Fruit fly (Drosophila melanogaster) whole organism, embryonic: ENCODE results near the gene Glyat.

Experiments used
- ATbp ChIP-seq: fragments of 200-800 bp; sonication (Bioruptor generic); optimal IDR thresholded peaks from 2 replicates; lab custom pipeline; 2017; ENCODE audit warnings: missing biosample characterization, mild to moderate bottlenecking, missing genetic modification characterization, missing genetic modification reagents
- BEAF-32 ChIP-seq: fragments of 200-800 bp; sonication (Bioruptor generic); optimal IDR thresholded peaks from 3 replicates; lab custom pipeline; 2017; ENCODE audit warnings: missing biosample characterization, missing genetic modification characterization, mild to moderate bottlenecking, moderate library complexity, missing genetic modification reagents
- CG10366 ChIP-seq: fragments of 200-800 bp; sonication (Bioruptor generic); IDR thresholded peaks from 2 replicates; pipeline ENCODE4 v1.3.6; 2022; ENCODE audit warnings: missing biosample characterization, missing genetic modification characterization
- CG10431 ChIP-seq: fragments of 200-800 bp; sonication (Bioruptor generic); optimal IDR thresholded peaks from 3 replicates; lab custom pipeline; 2018; ENCODE audit warnings: missing biosample characterization, mild to moderate bottlenecking, missing genetic modification characterization
- CG11723 ChIP-seq: fragments of 200-800 bp; sonication (Bioruptor generic); optimal IDR thresholded peaks from 2 replicates; lab custom pipeline; 2017; ENCODE audit warnings: missing biosample characterization, mild to moderate bottlenecking, missing genetic modification characterization
- CG12942 ChIP-seq: fragments of 200-800 bp; sonication (Bioruptor generic); optimal IDR thresholded peaks from 3 replicates; lab custom pipeline; 2016; ENCODE audit warnings: missing biosample characterization, missing genetic modification characterization
- CG16813 ChIP-seq: fragments of 200-800 bp; sonication (Bioruptor generic); IDR thresholded peaks from 3 replicates; pipeline ENCODE4 v1.3.6; 2022; ENCODE audit warnings: missing biosample characterization, missing genetic modification characterization; ENCODE audit not compliant: partially characterized antibody
- CG17186 ChIP-seq: fragments of 200-800 bp; sonication (Bioruptor generic); optimal IDR thresholded peaks from 3 replicates; lab custom pipeline; 2017; ENCODE audit warnings: missing biosample characterization, missing genetic modification reagents, missing genetic modification characterization
- CG30431 ChIP-seq: fragments of 200-800 bp; sonication (Bioruptor generic); optimal IDR thresholded peaks from 2 replicates; lab custom pipeline; 2017; ENCODE audit warnings: missing biosample characterization, missing genetic modification characterization
- CG4282 ChIP-seq: fragments of 200-800 bp; sonication (Bioruptor generic); optimal IDR thresholded peaks from 2 replicates; lab custom pipeline; 2016; ENCODE audit warnings: missing biosample characterization, missing genetic modification characterization
- CG4328 ChIP-seq: fragments of 200-800 bp; sonication (Bioruptor generic); optimal IDR thresholded peaks from 3 replicates; lab custom pipeline; 2017; ENCODE audit warnings: missing biosample characterization, missing genetic modification reagents, missing genetic modification characterization
- CG5180 ChIP-seq: fragments of 200-800 bp; sonication (Bioruptor generic); optimal IDR thresholded peaks from 3 replicates; lab custom pipeline; 2017; ENCODE audit warnings: missing biosample characterization, missing genetic modification characterization, mild to moderate bottlenecking, moderate library complexity, missing genetic modification reagents
- CG6272 ChIP-seq: fragments of 200-800 bp; sonication (Bioruptor generic); IDR thresholded peaks from 2 replicates; pipeline ENCODE4 v1.3.6; 2022; ENCODE audit warnings: missing biosample characterization, missing genetic modification characterization
- Dip2 ChIP-seq: fragments of 200-800 bp; sonication (Bioruptor generic); IDR thresholded peaks from 2 replicates; pipeline ENCODE4 v1.3.6; 2022; ENCODE audit warnings: missing biosample characterization, missing genetic modification characterization
- Dref ChIP-seq: fragments of 200-800 bp; sonication (Bioruptor generic); IDR thresholded peaks from 2 replicates; pipeline ENCODE4 v1.3.6; 2022; ENCODE audit warnings: missing biosample characterization, missing genetic modification characterization
- Fer1 ChIP-seq: fragments of 200-800 bp; sonication (Bioruptor generic); optimal IDR thresholded peaks from 2 replicates; lab custom pipeline; 2017; ENCODE audit warnings: missing biosample characterization, mild to moderate bottlenecking, missing genetic modification characterization
- HmgZ ChIP-seq: fragments of 200-800 bp; sonication (Bioruptor generic); optimal IDR thresholded peaks from 2 replicates; lab custom pipeline; 2018; ENCODE audit warnings: missing biosample characterization, mild to moderate bottlenecking, missing genetic modification characterization
- Hr78 ChIP-seq, 2 experiments: fragments of 200-800 bp in 1 of 2; fragments of >200 bp in 1 of 2; sonication (Bioruptor generic) in 1 of 2; optimal IDR thresholded peaks; 2 replicates each; lab custom pipeline; 2017 to 2019; ENCODE audit warnings: missing biosample characterization in 2 of 2, missing genetic modification characterization in 2 of 2, mild to moderate bottlenecking in 1 of 2, moderate library complexity in 1 of 2
- Myb ChIP-seq: fragments of 200-800 bp; sonication (Bioruptor generic); optimal IDR thresholded peaks from 2 replicates; lab custom pipeline; 2016; ENCODE audit warnings: missing biosample characterization, missing genetic modification characterization
- Nf-YA ChIP-seq: fragments of 200-800 bp; sonication (Bioruptor generic); IDR thresholded peaks from 2 replicates; pipeline ENCODE4 v1.3.6; 2022; ENCODE audit warnings: missing biosample characterization, missing genetic modification characterization
- Optix ChIP-seq: fragments of 200-800 bp; sonication (Bioruptor generic); IDR thresholded peaks from 3 replicates; pipeline ENCODE4 v1.3.6; 2022; ENCODE audit warnings: missing biosample characterization, missing genetic modification characterization
- Pdp1 ChIP-seq, 2 experiments: fragments of 200-800 bp; sonication (Bioruptor generic); optimal IDR thresholded peaks; 3 replicates each; lab custom pipeline; 2016; ENCODE audit warnings: missing biosample characterization in 2 of 2, missing genetic modification characterization in 2 of 2, mild to moderate bottlenecking in 1 of 2, moderate library complexity in 1 of 2
- bigmax ChIP-seq: fragments of 200-800 bp; sonication (Bioruptor generic); optimal IDR thresholded peaks from 2 replicates; lab custom pipeline; 2018; ENCODE audit warnings: missing biosample characterization, mild to moderate bottlenecking, missing genetic modification characterization
- cad ChIP-seq: fragments of >200 bp; optimal IDR thresholded peaks from 2 replicates; lab custom pipeline; 2017; ENCODE audit warnings: missing biosample characterization, missing genetic modification characterization
- dimm ChIP-seq: fragments of 200-800 bp; sonication (Bioruptor generic); IDR thresholded peaks from 2 replicates; pipeline ENCODE4 v1.3.6; 2022; ENCODE audit warnings: missing biosample characterization, missing genetic modification characterization
- disco-r ChIP-seq: fragments of 200-800 bp; sonication (Bioruptor generic); optimal IDR thresholded peaks from 2 replicates; lab custom pipeline; 2016; ENCODE audit warnings: missing biosample characterization, missing genetic modification characterization
- dmrt11E ChIP-seq: fragments of 200-800 bp; sonication (Bioruptor generic); optimal IDR thresholded peaks from 3 replicates; lab custom pipeline; 2018; ENCODE audit warnings: missing biosample characterization, mild to moderate bottlenecking, missing genetic modification characterization, moderate library complexity
- eyg ChIP-seq: fragments of 200-800 bp; sonication (Bioruptor generic); optimal IDR thresholded peaks from 3 replicates; lab custom pipeline; 2016; ENCODE audit warnings: missing biosample characterization, missing genetic modification characterization
- fu2 ChIP-seq: fragments of 200-800 bp; sonication (Bioruptor generic); optimal IDR thresholded peaks from 2 replicates; lab custom pipeline; 2016; ENCODE audit warnings: missing biosample characterization, missing genetic modification characterization
- gro ChIP-seq: fragments of 200-800 bp; sonication (Bioruptor generic); optimal IDR thresholded peaks from 2 replicates; lab custom pipeline; 2016; ENCODE audit warnings: missing biosample characterization, missing genetic modification characterization
- jing ChIP-seq: fragments of 200-800 bp; sonication (Bioruptor generic); optimal IDR thresholded peaks from 2 replicates; lab custom pipeline; 2018; ENCODE audit warnings: missing biosample characterization, mild to moderate bottlenecking, missing genetic modification characterization
- ken ChIP-seq: fragments of 200-800 bp; sonication (Bioruptor generic); IDR thresholded peaks from 3 replicates; pipeline ENCODE4 v1.3.6; 2022; ENCODE audit warnings: missing biosample characterization, missing genetic modification characterization
- knrl ChIP-seq: fragments of 200-800 bp; sonication (Bioruptor generic); IDR thresholded peaks from 3 replicates; pipeline ENCODE4 v1.3.6; 2022; ENCODE audit warnings: missing biosample characterization, missing genetic modification characterization; ENCODE audit not compliant: partially characterized antibody
- lola ChIP-seq, 3 experiments: fragments of >200 bp in 2 of 3; fragments of 200-800 bp in 1 of 3; sonication (Bioruptor generic) in 1 of 3; optimal IDR thresholded peaks; 2 replicates each; lab custom pipeline; 2017 to 2019; ENCODE audit warnings: missing biosample characterization in 3 of 3, missing genetic modification characterization in 3 of 3, mild to moderate bottlenecking in 1 of 3, moderate library complexity in 1 of 3
- nerfin-1 ChIP-seq: fragments of 200-800 bp; sonication (Bioruptor generic); optimal IDR thresholded peaks from 3 replicates; lab custom pipeline; 2019; ENCODE audit warnings: missing biosample characterization, mild to moderate bottlenecking, missing genetic modification characterization, moderate library complexity
- nom ChIP-seq: fragments of 200-800 bp; sonication (Bioruptor generic); optimal IDR thresholded peaks from 2 replicates; lab custom pipeline; 2017; ENCODE audit warnings: missing biosample characterization, missing genetic modification characterization, mild to moderate bottlenecking, moderate library complexity, missing genetic modification reagents
- pan ChIP-seq, 4 experiments: fragments of >200 bp in 3 of 4; fragments of 200-800 bp in 1 of 4; sonication (Bioruptor generic) in 1 of 4; optimal IDR thresholded peaks in 3 of 4; IDR thresholded peaks in 1 of 4; 2 replicates each; pipeline versions ENCODE4 v1.3.6 to Lab custom; 2017 to 2022; ENCODE audit warnings: missing biosample characterization in 2 of 4, missing genetic modification characterization in 2 of 4, mixed read lengths in 1 of 4
- pho ChIP-seq: fragments of 200-800 bp; sonication (Bioruptor generic); optimal IDR thresholded peaks from 2 replicates; lab custom pipeline; 2016; ENCODE audit warnings: missing biosample characterization, missing genetic modification characterization
- pita ChIP-seq: fragments of 200-800 bp; sonication (Bioruptor generic); optimal IDR thresholded peaks from 2 replicates; lab custom pipeline; 2017; ENCODE audit warnings: missing biosample characterization, mild to moderate bottlenecking, missing genetic modification characterization
- ro ChIP-seq: fragments of 200-800 bp; sonication (Bioruptor generic); IDR thresholded peaks from 2 replicates; pipeline ENCODE4 v1.3.6; 2022; ENCODE audit warnings: missing biosample characterization, missing genetic modification characterization
- row ChIP-seq: fragments of 200-800 bp; sonication (Bioruptor generic); IDR thresholded peaks from 3 replicates; pipeline ENCODE4 v1.3.6; 2022; ENCODE audit warnings: missing biosample characterization, missing genetic modification characterization
- run ChIP-seq: fragments of 200-800 bp; sonication (Bioruptor generic); optimal IDR thresholded peaks from 3 replicates; lab custom pipeline; 2018; ENCODE audit warnings: missing biosample characterization, mild to moderate bottlenecking, missing genetic modification characterization
- sens ChIP-seq: fragments of 200-800 bp; sonication (Bioruptor generic); peaks from one replicate; lab custom pipeline; 2016; ENCODE audit warnings: missing biosample characterization, missing genetic modification characterization
- seq ChIP-seq: fragments of 200-800 bp; sonication (Bioruptor generic); IDR thresholded peaks from 2 replicates; pipeline ENCODE4 v1.3.6; 2022; ENCODE audit warnings: missing biosample characterization, missing genetic modification characterization
- sr ChIP-seq: fragments of 200-800 bp; sonication (Bioruptor generic); IDR thresholded peaks from 3 replicates; pipeline ENCODE4 v1.3.6; 2022; ENCODE audit warnings: missing biosample characterization, missing genetic modification characterization
- stc ChIP-seq: fragments of 200-800 bp; sonication (Bioruptor generic); IDR thresholded peaks from 2 replicates; pipeline ENCODE4 v1.3.6; 2022; ENCODE audit warnings: missing biosample characterization, missing genetic modification characterization
- tin ChIP-seq: fragments of 200-800 bp; sonication (Bioruptor generic); optimal IDR thresholded peaks from 3 replicates; lab custom pipeline; 2016; ENCODE audit warnings: missing biosample characterization, missing genetic modification characterization
- unc-4 ChIP-seq: fragments of 200-800 bp; sonication (Bioruptor generic); IDR thresholded peaks from 2 replicates; pipeline ENCODE4 v1.3.6; 2022; ENCODE audit warnings: missing biosample characterization, missing genetic modification characterization; ENCODE audit not compliant: partially characterized antibody
- unpg ChIP-seq: fragments of 200-800 bp; sonication (Bioruptor generic); optimal IDR thresholded peaks from 3 replicates; lab custom pipeline; 2018; ENCODE audit warnings: missing biosample characterization, mild to moderate bottlenecking, missing genetic modification characterization, moderate library complexity
- z ChIP-seq: fragments of 200-800 bp; sonication (Bioruptor generic); IDR thresholded peaks from 3 replicates; pipeline ENCODE4 v1.3.6; 2022; ENCODE audit warnings: missing biosample characterization, missing genetic modification characterization

Gene Glyat

dm6 chr2L:7998655-7999054 is 11.8 kb downstream of the Glyat start, which contains the start of gene Sirup (continued):
- TF ChIP-seq Fer1 (GFP tag; lab: Kevin White, UChicago) (peak; percentile 9), knrl (GFP tag; lab: Robert Waterston, UW) (peak; percentile 47; the same call in 1 of the 3 replicates), Myb (peak; percentile 98), Dref (GFP tag; lab: Robert Waterston, UW) (peak; percentile 52), nerfin-1 (tag; lab: Kevin White, UChicago) (no peak), CG16813 (GFP tag; lab: Robert Waterston, UW) (peak; percentile 19; the same call in 1 of the 3 replicates), BEAF-32 (GFP tag; lab: Kevin White, UChicago) (peak; percentile 45), CG6272 (GFP tag; lab: Robert Waterston, UW) (no peak), sr (0 out of 3 replicates have a peak, but pooled peaks have one; percentile 15), pita (GFP tag; lab: Kevin White, UChicago) (peak; percentile 80), HmgZ (peak; percentile 52), CG4328 (GFP tag; lab: Kevin White, UChicago) (no peak), bigmax (no peak), fu2 (GFP tag; lab: Kevin White, UChicago) (no peak), CG4282 (no peak), Hr78 (GFP tag; optimal IDR thresholded peaks at IDR 0.05; lab: Kevin White, UChicago) (no peak), sens (GFP tag; lab: Kevin White, UChicago) (no peak), cad (peak; percentile 21), pan (optimal IDR thresholded peaks at IDR 0.05; lab: Kevin White, UChicago) (no peak), pan (GFP tag; optimal IDR thresholded peaks at IDR 0.05 in 1 of 2, IDR thresholded peaks at IDR 0.05 in 1 of 2) (no peak), ro (GFP tag; lab: Robert Waterston, UW) (no peak), unpg (GFP tag; lab: Kevin White, UChicago) (no peak), CG10366 (GFP tag; lab: Robert Waterston, UW) (no peak), CG10431 (GFP tag; lab: Kevin White, UChicago) (no peak), Optix (GFP tag; lab: Robert Waterston, UW) (no peak), nom (GFP tag; lab: Kevin White, UChicago) (peak; percentile 58), dimm (GFP tag; lab: Robert Waterston, UW) (no peak), CG30431 (GFP tag; lab: Kevin White, UChicago) (no peak), seq (no peak), lola (GFP tag; optimal IDR thresholded peaks at IDR 0.05; lab: Kevin White, UChicago) (no peak), CG12942 (GFP tag; lab: Kevin White, UChicago) (no peak), eyg (GFP tag; lab: Kevin White, UChicago) (no peak), CG5180 (GFP tag; lab: Kevin White, UChicago) (no peak), Pdp1 (GFP tag; optimal IDR thresholded peaks at IDR 0.05; lab: Kevin White, UChicago) (peak in 1 of 2 experiments; percentile 74), pho (GFP tag; lab: Kevin White, UChicago) (no peak), jing (no peak), run (tag; lab: Kevin White, UChicago) (no peak), row (GFP tag; lab: Robert Waterston, UW) (peak; percentile 25; the same call in 2 of the 3 replicates), Nf-YA (GFP tag; lab: Robert Waterston, UW) (no peak), unc-4 (GFP tag; lab: Robert Waterston, UW) (peak; percentile 39), CG11723 (GFP tag; lab: Kevin White, UChicago) (no peak), CG17186 (GFP tag; lab: Kevin White, UChicago) (peak; percentile 30), ATbp (GFP tag; lab: Kevin White, UChicago) (no peak), dmrt11E (tag; lab: Kevin White, UChicago) (no peak), ken (no peak; the same call in 2 of the 3 replicates), stc (GFP tag; lab: Robert Waterston, UW) (no peak), Dip2 (GFP tag; lab: Robert Waterston, UW) (no peak), z (GFP tag; lab: Robert Waterston, UW) (no peak), gro (GFP tag; lab: Kevin White, UChicago) (peak; percentile 21), tin (no peak), disco-r (GFP tag; lab: Kevin White, UChicago) (no peak)
